Fruit fly (Drosophila melanogaster): Measurements from ENCODE around the gene lft.

The lft gene

DNA sequence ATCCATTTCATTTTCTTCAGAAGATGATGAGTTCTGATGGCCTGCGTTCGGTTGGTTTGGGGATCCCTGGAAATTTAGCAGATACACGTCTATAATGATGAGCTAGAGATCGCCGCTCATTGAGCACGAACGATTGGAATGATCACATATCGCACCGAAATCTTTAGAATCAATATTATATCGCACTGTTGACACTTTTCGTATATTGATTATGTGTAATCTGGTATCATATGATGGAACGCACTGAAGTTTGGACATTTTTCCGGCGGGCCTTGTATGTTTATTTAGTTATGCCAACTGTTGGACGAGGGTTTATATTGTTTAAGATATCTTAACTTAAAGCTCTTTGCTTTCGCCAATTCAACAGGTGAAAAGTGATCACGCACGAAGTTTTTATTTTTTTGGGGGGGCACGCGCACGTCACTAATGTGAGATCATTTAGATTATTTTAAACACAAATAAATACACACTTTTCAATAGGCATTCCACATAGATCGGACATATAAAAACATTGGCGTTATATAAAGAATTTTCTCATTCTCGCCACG, 43.2 kb upstream of the lft start (continued):
- TF ChIP-seq Lhr (GFP tag; optimal IDR thresholded peaks at IDR 0.05): no peak
- no peak for TF ChIP-seq tup (GFP tag; optimal IDR thresholded peaks at IDR 0.05)
- no peak for TF ChIP-seq gce (GFP tag; IDR thresholded peaks at IDR 0.05)
- TF ChIP-seq fd3F (GFP tag; optimal IDR thresholded peaks at IDR 0.05): no peak
- TF ChIP-seq ATbp (GFP tag; optimal IDR thresholded peaks at IDR 0.05): no peak
- TF ChIP-seq CG18764 (GFP tag; optimal IDR thresholded peaks at IDR 0.05): no peak
- no peak for TF ChIP-seq Hr39 (optimal IDR thresholded peaks at IDR 0.05)
- peak; percentile 12 for TF ChIP-seq D19B (GFP tag; optimal IDR thresholded peaks at IDR 0.05)
- TF ChIP-seq dmrt11E (tag; optimal IDR thresholded peaks at IDR 0.05): no peak
- TF ChIP-seq bcd (GFP tag; optimal IDR thresholded peaks at IDR 0.05): no peak
- 0 out of 2 replicates have a peak, but pooled peaks have one; percentile 5 for TF ChIP-seq vvl (GFP tag; IDR thresholded peaks at IDR 0.05)
- TF ChIP-seq CG33213 (GFP tag; optimal IDR thresholded peaks at IDR 0.05): no peak
- TF ChIP-seq sna (GFP tag; IDR thresholded peaks at IDR 0.05; ENCODE audit: partially characterized antibody): no peak; the same call in none of the 2 replicates
- TF ChIP-seq disco-r (GFP tag; optimal IDR thresholded peaks at IDR 0.05): peak; percentile 31
- no peak for TF ChIP-seq CoRest (tag; optimal IDR thresholded peaks at IDR 0.05)
- no peak for TF ChIP-seq CG2712 (tag; optimal IDR thresholded peaks at IDR 0.05)
- no peak for TF ChIP-seq CG10959 (GFP tag; IDR thresholded peaks at IDR 0.05)
- no peak for TF ChIP-seq CG30020 (tag; optimal IDR thresholded peaks at IDR 0.05)
- TF ChIP-seq trem (tag; optimal IDR thresholded peaks at IDR 0.05): no peak
- peak; percentile 7 for TF ChIP-seq CG11723 (GFP tag; optimal IDR thresholded peaks at IDR 0.05)
- TF ChIP-seq E2f2 (GFP tag; IDR thresholded peaks at IDR 0.05): no peak
- TF ChIP-seq CG31224 (GFP tag; IDR thresholded peaks at IDR 0.05): no peak
- TF ChIP-seq CG6654 (GFP tag; optimal IDR thresholded peaks at IDR 0.05): no peak
- TF ChIP-seq CG5245 (GFP tag; optimal IDR thresholded peaks at IDR 0.05): no peak
- no peak for TF ChIP-seq fd64A (GFP tag; optimal IDR thresholded peaks at IDR 0.05)
- TF ChIP-seq CG34422 (GFP tag; IDR thresholded peaks at IDR 0.05): no peak
- no peak for TF ChIP-seq NC2α (GFP tag; optimal IDR thresholded peaks at IDR 0.05)
- TF ChIP-seq CG4730 (GFP tag; IDR thresholded peaks at IDR 0.05): no peak
- no peak for TF ChIP-seq ken (GFP tag; IDR thresholded peaks at IDR 0.05)
- TF ChIP-seq p53 (GFP tag; optimal IDR thresholded peaks at IDR 0.05): no peak
- TF ChIP-seq Fer2 (tag; optimal IDR thresholded peaks at IDR 0.05): no peak
- TF ChIP-seq sqz (GFP tag; optimal IDR thresholded peaks at IDR 0.05): peak; percentile 51
- TF ChIP-seq yki (optimal IDR thresholded peaks at IDR 0.05): no peak
- TF ChIP-seq Ets97D (GFP tag; optimal IDR thresholded peaks at IDR 0.05): no peak
- no peak for TF ChIP-seq crc (GFP tag; optimal IDR thresholded peaks at IDR 0.05)
- TF ChIP-seq H15 (GFP tag; IDR thresholded peaks at IDR 0.05): 0 out of 3 replicates have a peak, but pooled peaks have one; percentile 10
- TF ChIP-seq CG14441 (GFP tag; IDR thresholded peaks at IDR 0.05): no peak
- no peak for TF ChIP-seq CG4854 (GFP tag; optimal IDR thresholded peaks at IDR 0.05)
- TF ChIP-seq CG12769 (tag; optimal IDR thresholded peaks at IDR 0.05): no peak
- no peak for TF ChIP-seq tio (GFP tag; optimal IDR thresholded peaks at IDR 0.05)
- TF ChIP-seq CG1529 (GFP tag; optimal IDR thresholded peaks at IDR 0.05): no peak
- no peak for TF ChIP-seq Ssrp (tag; optimal IDR thresholded peaks at IDR 0.05)
- TF ChIP-seq CG10147 (GFP tag; optimal IDR thresholded peaks at IDR 0.05): no peak
- TF ChIP-seq tx (GFP tag; optimal IDR thresholded peaks at IDR 0.05): no peak
- peak; percentile 56; the same call in 1 of the 2 replicates for TF ChIP-seq Rfx (GFP tag; IDR thresholded peaks at IDR 0.05)
- no peak for TF ChIP-seq CG8765 (GFP tag; IDR thresholded peaks at IDR 0.05)
- no peak for TF ChIP-seq Taf1 (GFP tag; IDR thresholded peaks at IDR 0.05)
- TF ChIP-seq TFAM (GFP tag; optimal IDR thresholded peaks at IDR 0.05): no peak
- no peak for TF ChIP-seq Hr78 (GFP tag; optimal IDR thresholded peaks at IDR 0.05)
- no peak for TF ChIP-seq org-1 (GFP tag; optimal IDR thresholded peaks at IDR 0.05)
- peak; percentile 75 for TF ChIP-seq Med (GFP tag)
- peak; percentile 79 for TF ChIP-seq Dll (GFP tag; IDR thresholded peaks at IDR 0.05; ENCODE audit: partially characterized antibody)

Data from whole organism, embryonic.